Worm (Caenorhabditis elegans) whole organism, L4/young adult: ENCODE data around the gene lido-8.

Source experiments
- dao-5 ChIP-seq: sonication (generic microtip); optimal IDR thresholded peaks from 2 replicates; lab custom pipeline; 2016; ENCODE audit warnings: missing genotype, missing genetic modification characterization, moderate library complexity, missing compliant biosample characterization
- him-1 ChIP-seq: sonication (generic microtip); optimal IDR thresholded peaks from 2 replicates; lab custom pipeline; 2016; ENCODE audit warnings: missing genotype, missing genetic modification reagents, missing genetic modification characterization, missing compliant biosample characterization

DNA sequence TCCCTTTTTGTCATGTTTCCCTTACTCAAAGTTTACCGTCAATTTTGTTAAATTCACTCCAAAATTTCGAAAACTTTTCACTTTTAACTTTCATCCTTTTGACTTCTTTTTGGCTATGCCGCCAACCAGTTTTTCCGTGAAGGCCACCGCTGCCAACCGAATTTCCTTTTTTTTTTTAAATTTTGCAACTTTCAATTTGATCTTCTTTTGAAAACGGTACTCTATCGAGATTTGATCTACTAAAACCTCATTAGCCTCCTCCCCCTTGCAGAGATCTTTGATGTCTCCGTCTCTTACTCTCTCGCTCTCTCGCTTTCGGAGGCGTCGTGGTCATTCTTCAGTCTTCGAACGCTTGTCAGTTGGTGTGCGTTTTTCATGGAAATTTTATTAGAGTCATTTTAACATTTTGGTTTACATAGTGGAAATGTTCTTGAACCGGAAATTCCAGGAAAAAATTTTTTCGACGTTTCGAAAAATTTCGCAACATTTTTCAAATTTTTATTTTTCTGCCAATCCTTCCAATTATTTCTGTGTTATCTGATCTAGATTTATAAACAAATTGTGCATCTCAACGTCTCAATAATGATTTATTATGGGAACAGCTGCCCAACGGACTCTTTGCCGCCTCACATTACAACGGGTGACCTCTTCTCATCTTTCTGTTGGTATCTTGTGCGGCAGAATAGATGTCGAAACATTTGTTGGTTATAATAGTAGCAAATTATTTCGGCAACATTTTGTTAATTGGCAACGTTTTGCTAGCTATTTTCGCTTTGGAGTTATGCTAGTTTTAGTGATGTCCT is 2.0 kb upstream of the lido-8 start:
- TF ChIP-seq dao-5 (tag; lab: Kevin White, UChicago) (no peak), him-1 (tag; lab: Kevin White, UChicago) (no peak)
